Worm (Caenorhabditis elegans): ENCODE measurements around the gene R148.4.

- no peak for TF ChIP-seq tra-4 (tag; optimal IDR thresholded peaks at IDR 0.05)
- TF ChIP-seq flt-1 (GFP tag; IDR thresholded peaks at IDR 0.05), result no peak
- no peak for TF ChIP-seq tbx-37 (GFP tag; conservative IDR thresholded peaks at IDR 0.05)
- no peak for TF ChIP-seq hmbx-1 (tag; optimal IDR thresholded peaks at IDR 0.05)
- no peak for TF ChIP-seq ceh-36 (tag; optimal IDR thresholded peaks at IDR 0.05)
- TF ChIP-seq ets-7 (tag; optimal IDR thresholded peaks at IDR 0.05), result no peak
- no peak for TF ChIP-seq F13C5.2 (tag; optimal IDR thresholded peaks at IDR 0.05)
These were observed 20.3 kb downstream of the R148.4 start for ce11 chrIII:3191729-3192128.
